Worm (Caenorhabditis elegans): ENCODE results near the gene ipla-7.
A peak's percentile ranks its signal among the peaks of the same experiment; 100 is the strongest.

- TF ChIP-seq R02D3.7 (tag; optimal IDR thresholded peaks at IDR 0.05) = peak; percentile 71
- no peak for TF ChIP-seq unc-62 (GFP tag; optimal IDR thresholded peaks at IDR 0.05)
Measured at ce11 chrIV:10096881-10097280, 34.2 kb upstream of the ipla-7 start, which contains the start of gene dis-3.
